Worm (Caenorhabditis elegans) whole organism, mixed stage, embryonic: ENCODE data around the gene irld-6.

Experiments
- M03D4.4 ChIP-seq: sonication (generic microtip); optimal IDR thresholded peaks from 2 replicates; lab custom pipeline; 2017; ENCODE audit warnings: mild to moderate bottlenecking, missing genetic modification characterization, missing compliant biosample characterization
- bed-3 ChIP-seq: fragments of 200-800 bp; sonication (Bioruptor generic); optimal IDR thresholded peaks from 3 replicates; lab custom pipeline; 2018; ENCODE audit warnings: mild to moderate bottlenecking, missing genetic modification characterization, moderate library complexity, missing compliant biosample characterization
- blmp-1 ChIP-seq: fragments of 150-350 bp; optimal IDR thresholded peaks from 2 replicates; lab custom pipeline; 2014; ENCODE audit warnings: missing biosample characterization, missing genetic modification characterization
- ceh-43 ChIP-seq: fragments of 200-800 bp; sonication (Bioruptor generic); optimal IDR thresholded peaks from 2 replicates; lab custom pipeline; 2018; ENCODE audit warnings: mild to moderate bottlenecking, missing genetic modification characterization, moderate library complexity, missing compliant biosample characterization
- ceh-83 ChIP-seq: fragments of 200-800 bp; sonication (Bioruptor generic); optimal IDR thresholded peaks from 2 replicates; lab custom pipeline; 2018; ENCODE audit warnings: mild to moderate bottlenecking, missing genetic modification characterization, missing compliant biosample characterization
- cnd-1 ChIP-seq: fragments of 200-800 bp; sonication (Bioruptor generic); optimal IDR thresholded peaks from 2 replicates; lab custom pipeline; 2018; ENCODE audit warnings: mild to moderate bottlenecking, missing genetic modification characterization, missing compliant biosample characterization
- drap-1 ChIP-seq: fragments of 200-800 bp; sonication (Bioruptor generic); optimal IDR thresholded peaks from 3 replicates; lab custom pipeline; 2018; ENCODE audit warnings: mild to moderate bottlenecking, missing genetic modification characterization, missing compliant biosample characterization
- elt-1 ChIP-seq: sonication (generic microtip); optimal IDR thresholded peaks from 2 replicates; lab custom pipeline; 2017; ENCODE audit warnings: missing genetic modification characterization, mild to moderate bottlenecking, missing compliant biosample characterization, antibody characterized with exemption, moderate library complexity, borderline replicate concordance; ENCODE audit not compliant: insufficient read depth
- flh-1 ChIP-seq: fragments of 200-800 bp; sonication (Bioruptor generic); optimal IDR thresholded peaks from 2 replicates; lab custom pipeline; 2018; ENCODE audit warnings: mild to moderate bottlenecking, missing genetic modification characterization, moderate library complexity, missing compliant biosample characterization
- ham-2 ChIP-seq: fragments of 200-800 bp; sonication (Bioruptor generic); optimal IDR thresholded peaks from 2 replicates; lab custom pipeline; 2018; ENCODE audit warnings: mild to moderate bottlenecking, missing genetic modification characterization, missing compliant biosample characterization
- hlh-1 ChIP-seq: fragments of 150-350 bp; optimal IDR thresholded peaks from 2 replicates; lab custom pipeline; 2014; ENCODE audit warnings: missing biosample characterization, missing genetic modification reagents, missing genetic modification characterization
- lin-32 ChIP-seq: fragments of 200-800 bp; sonication (Bioruptor generic); optimal IDR thresholded peaks from 2 replicates; lab custom pipeline; 2018; ENCODE audit warnings: mild to moderate bottlenecking, missing genetic modification characterization, missing compliant biosample characterization
- lsy-2 ChIP-seq: fragments of 150-350 bp; optimal IDR thresholded peaks from 2 replicates; lab custom pipeline; 2014; ENCODE audit warnings: missing biosample characterization, missing genetic modification characterization
- mab-5 ChIP-seq: fragments of 150-350 bp; optimal IDR thresholded peaks from 2 replicates; lab custom pipeline; 2014; ENCODE audit warnings: missing biosample characterization, missing genetic modification characterization
- mep-1 ChIP-seq: fragments of 150-350 bp; optimal IDR thresholded peaks from 2 replicates; lab custom pipeline; 2017; ENCODE audit warnings: missing biosample characterization, missing genetic modification reagents, missing genetic modification characterization, inconsistent platforms
- mls-2 ChIP-seq: sonication (generic microtip); optimal IDR thresholded peaks from 2 replicates; lab custom pipeline; 2016; ENCODE audit warnings: mild to moderate bottlenecking, missing genetic modification characterization, moderate library complexity, missing compliant biosample characterization
- nhr-12 ChIP-seq: fragments of 150-350 bp; optimal IDR thresholded peaks from 2 replicates; lab custom pipeline; 2014; ENCODE audit warnings: missing biosample characterization, missing genetic modification characterization
- nhr-237 ChIP-seq: fragments of 150-350 bp; optimal IDR thresholded peaks from 2 replicates; lab custom pipeline; 2014; ENCODE audit warnings: missing biosample characterization, missing genetic modification characterization
- nhr-28 ChIP-seq: fragments of 150-350 bp; optimal IDR thresholded peaks from 2 replicates; lab custom pipeline; 2014; ENCODE audit warnings: missing biosample characterization, missing genetic modification characterization
- nhr-76 ChIP-seq: sonication (generic microtip); optimal IDR thresholded peaks from 2 replicates; lab custom pipeline; 2017; ENCODE audit warnings: missing biosample characterization, missing genetic modification characterization
- pha-4 ChIP-seq: fragments of 150-350 bp; optimal IDR thresholded peaks from 2 replicates; lab custom pipeline; 2018; ENCODE audit warnings: missing biosample characterization, missing genetic modification reagents, missing genetic modification characterization
- sem-2 ChIP-seq: fragments of 200-800 bp; sonication (Bioruptor generic); optimal IDR thresholded peaks from 2 replicates; lab custom pipeline; 2018; ENCODE audit warnings: mild to moderate bottlenecking, missing genetic modification characterization, missing compliant biosample characterization
- snpc-4 ChIP-seq: fragments of 150-350 bp; optimal IDR thresholded peaks from 2 replicates; lab custom pipeline; 2014; ENCODE audit warnings: missing biosample characterization, missing genetic modification characterization
- sptf-1 ChIP-seq: sonication (generic microtip); optimal IDR thresholded peaks from 2 replicates; lab custom pipeline; 2017; ENCODE audit warnings: mild to moderate bottlenecking, missing genetic modification characterization, moderate library complexity, missing compliant biosample characterization
- tbx-8 ChIP-seq: fragments of 200-800 bp; sonication (Bioruptor generic); optimal IDR thresholded peaks from 2 replicates; lab custom pipeline; 2018; ENCODE audit warnings: mild to moderate bottlenecking, missing genetic modification characterization, moderate library complexity, missing compliant biosample characterization
- unc-120 ChIP-seq: sonication (generic microtip); optimal IDR thresholded peaks from 2 replicates; lab custom pipeline; 2017; ENCODE audit warnings: missing genetic modification characterization, missing compliant biosample characterization; ENCODE audit not compliant: poor library complexity, severe bottlenecking
- unc-62 ChIP-seq: fragments of 150-350 bp; optimal IDR thresholded peaks from 2 replicates; lab custom pipeline; 2014; ENCODE audit warnings: missing biosample characterization, missing genetic modification reagents, missing genetic modification characterization
- zip-8 ChIP-seq: fragments of 150-350 bp; optimal IDR thresholded peaks from 2 replicates; lab custom pipeline; 2014; ENCODE audit warnings: missing biosample characterization, missing genetic modification characterization
- ztf-11 ChIP-seq: fragments of 150-350 bp; optimal IDR thresholded peaks from 2 replicates; lab custom pipeline; 2014; ENCODE audit warnings: missing biosample characterization, missing genetic modification characterization

Gene irld-6

DNA sequence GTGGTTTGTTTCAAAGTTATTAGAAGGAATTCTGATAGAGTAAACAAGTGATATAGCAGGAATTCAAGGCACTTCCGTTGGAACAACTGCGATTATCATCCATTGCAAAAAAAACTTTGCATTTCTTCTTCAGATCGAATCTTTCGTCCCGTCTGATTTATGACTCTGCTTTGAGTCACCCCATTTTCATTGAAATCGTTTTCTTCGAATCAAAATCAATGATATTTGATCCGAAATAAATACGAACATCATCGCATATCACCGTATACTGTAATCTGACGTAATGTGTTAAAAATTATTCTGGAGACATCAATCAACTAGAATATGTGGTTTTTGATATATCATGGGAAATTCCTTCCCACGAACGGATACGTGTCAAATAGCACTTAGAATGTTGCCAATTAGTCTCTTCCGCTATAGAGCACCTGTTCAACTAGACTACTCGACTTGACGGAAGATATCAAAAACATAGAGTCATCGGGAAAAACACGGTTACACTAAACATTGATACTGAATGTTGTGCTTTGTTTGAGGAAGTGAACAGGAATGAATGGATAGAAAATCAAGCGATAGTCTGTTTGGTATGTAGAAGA, 25.7 kb downstream of the irld-6 start:
- TF ChIP-seq lsy-2 = no peak
- TF ChIP-seq hlh-1 = peak; percentile 41
- no peak for TF ChIP-seq mls-2 (tag; lab: Kevin White, UChicago)
- peak; percentile 21 for TF ChIP-seq unc-62

DNA sequence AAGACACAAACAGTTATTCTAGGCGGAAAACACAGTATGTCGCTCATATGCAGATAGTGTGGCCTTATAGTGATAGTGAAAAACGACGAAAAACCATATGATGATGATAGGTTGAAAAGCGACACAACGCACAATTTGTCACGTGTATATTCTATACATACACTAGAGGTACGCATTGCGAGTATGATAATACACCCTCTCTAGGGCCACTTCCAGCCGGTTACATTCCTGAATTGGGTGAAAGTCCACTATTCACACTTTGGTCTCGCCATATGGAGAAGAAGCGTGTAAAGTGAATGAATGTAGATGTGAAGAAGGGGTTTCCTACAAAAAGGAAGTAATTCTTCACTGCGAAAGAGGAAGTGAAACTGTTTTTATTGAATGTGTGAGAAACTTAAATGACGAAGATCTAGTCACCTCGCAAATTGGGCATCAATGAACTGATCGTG, 27.1 kb downstream of the irld-6 start:
- TF ChIP-seq cnd-1 (tag; lab: Kevin White, UChicago) (no peak), nhr-237 (tag; lab: Kevin White, UChicago) (no peak), blmp-1 (tag; lab: Kevin White, UChicago) (no peak), sptf-1 (no peak), ceh-43 (GFP tag; lab: Kevin White, UChicago) (no peak), bed-3 (GFP tag; lab: Kevin White, UChicago) (no peak), pha-4 (no peak), snpc-4 (tag; lab: Kevin White, UChicago) (no peak), ztf-11 (tag; lab: Kevin White, UChicago) (no peak), hlh-1 (no peak), unc-62 (no peak), flh-1 (GFP tag; lab: Kevin White, UChicago) (no peak), nhr-28 (tag; lab: Kevin White, UChicago) (no peak), ham-2 (no peak), sem-2 (no peak), M03D4.4 (tag; lab: Kevin White, UChicago) (no peak), mep-1 (tag; lab: Kevin White, UChicago) (no peak), elt-1 (tag; lab: Kevin White, UChicago) (no peak), lin-32 (GFP tag; lab: Kevin White, UChicago) (no peak)
- TF ChIP-seq, all 35 proteins: peak for 0

DNA sequence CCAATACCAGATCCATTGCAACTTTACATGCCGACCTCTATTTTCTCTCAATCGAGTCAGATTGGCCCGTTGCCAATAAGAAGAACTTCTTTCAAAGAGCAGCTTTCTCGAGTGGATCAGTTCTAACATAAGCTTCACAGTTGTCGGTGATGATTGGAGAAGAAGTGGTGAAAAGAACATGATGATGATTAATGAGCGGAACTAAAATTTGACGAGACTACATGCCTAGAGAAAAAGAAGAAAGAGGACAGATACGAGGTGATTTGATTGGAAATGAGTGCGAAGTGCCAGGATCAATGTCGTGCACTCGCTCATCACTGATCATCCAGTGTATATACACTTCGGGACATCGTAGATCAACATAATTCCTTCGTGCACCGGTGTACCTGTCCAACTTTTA, 28.9 kb downstream of the irld-6 start:
- TF ChIP-seq hlh-1 = peak; percentile 13
- TF ChIP-seq M03D4.4 (tag; lab: Kevin White, UChicago) = no peak
- TF ChIP-seq elt-1 (tag; lab: Kevin White, UChicago) = no peak
- no peak for TF ChIP-seq tbx-8 (GFP tag; lab: Kevin White, UChicago)
- peak; percentile 12 for TF ChIP-seq unc-120
- TF ChIP-seq mab-5 = peak; percentile 59
- TF ChIP-seq sem-2 = no peak
- peak; percentile 98 for TF ChIP-seq unc-62

DNA sequence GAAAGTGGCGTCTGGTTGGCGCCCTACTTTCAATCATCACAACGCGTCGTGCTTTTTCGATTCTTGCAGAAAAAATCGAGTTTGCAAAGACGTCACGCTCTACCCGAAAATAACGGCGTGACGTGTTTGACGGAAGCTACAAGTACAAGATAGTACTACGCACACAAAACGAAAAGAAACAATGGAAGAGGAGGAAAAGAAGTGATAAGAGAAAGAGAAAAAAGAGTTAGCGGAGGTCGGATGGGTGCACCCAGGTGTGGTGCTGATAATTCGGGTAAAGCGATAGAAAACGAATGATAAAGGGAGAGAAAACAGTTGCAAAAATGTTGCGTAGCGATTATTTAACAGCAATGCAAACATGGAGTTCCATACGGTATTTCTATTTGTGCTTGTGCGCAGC, 29.9 kb downstream of the irld-6 start:
- TF ChIP-seq drap-1 (GFP tag; lab: Kevin White, UChicago) (no peak), elt-1 (tag; lab: Kevin White, UChicago) (no peak), ceh-83 (no peak), blmp-1 (tag; lab: Kevin White, UChicago) (no peak), nhr-237 (tag; lab: Kevin White, UChicago) (no peak), mep-1 (tag; lab: Kevin White, UChicago) (no peak), zip-8 (tag; lab: Kevin White, UChicago) (no peak)

DNA sequence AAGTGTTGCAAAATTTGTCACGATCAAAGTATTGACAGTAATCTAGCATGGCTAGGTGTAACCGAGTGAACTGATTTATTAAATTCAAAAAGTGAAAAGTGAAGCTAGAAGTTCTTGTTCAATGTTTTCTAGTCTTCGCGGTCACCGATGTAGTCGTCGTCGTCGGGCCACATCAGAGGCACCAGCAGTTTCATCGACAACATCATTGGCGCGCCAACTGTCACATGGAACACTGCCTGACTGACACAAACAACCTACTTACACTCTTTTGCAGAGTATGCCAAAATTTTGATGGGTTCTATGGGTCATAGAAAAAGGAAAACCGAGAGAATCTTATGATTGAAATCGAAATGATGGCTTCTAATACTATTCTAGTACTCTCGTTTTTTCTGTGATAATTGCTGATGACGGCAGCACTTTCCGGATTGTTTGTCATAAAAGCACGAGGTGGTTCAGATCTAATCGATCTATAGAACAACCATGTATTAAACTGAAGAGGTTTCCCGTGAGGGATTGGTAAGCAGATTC, 31.1 kb downstream of the irld-6 start:
- TF ChIP-seq ham-2 (no peak), nhr-12 (no peak), nhr-76 (tag; lab: Kevin White, UChicago) (no peak), sem-2 (no peak), nhr-28 (tag; lab: Kevin White, UChicago) (no peak), ceh-43 (GFP tag; lab: Kevin White, UChicago) (no peak)

DNA sequence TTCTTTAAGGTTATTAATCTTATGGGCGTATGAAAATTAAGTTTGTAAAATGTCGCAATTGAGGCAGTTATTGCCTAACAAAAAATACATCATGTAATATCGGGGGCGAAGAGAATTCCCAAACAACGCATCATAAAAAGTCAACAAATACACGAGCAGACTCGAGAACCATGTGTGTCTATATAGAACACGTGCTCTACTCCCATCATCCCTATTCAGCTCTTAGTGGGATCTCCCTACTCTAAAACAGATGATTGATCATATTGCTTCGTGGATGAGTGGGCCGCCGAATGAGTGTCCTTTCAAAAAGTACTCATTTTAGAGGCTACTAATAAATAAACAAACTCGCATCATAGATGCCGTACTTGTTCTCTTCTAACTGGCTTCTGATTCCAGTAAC, 32.1 kb downstream of the irld-6 start:
- TF ChIP-seq ceh-43 (GFP tag; lab: Kevin White, UChicago) = no peak
- no peak for TF ChIP-seq mep-1 (tag; lab: Kevin White, UChicago)
- no peak for TF ChIP-seq flh-1 (GFP tag; lab: Kevin White, UChicago)
- no peak for TF ChIP-seq blmp-1 (tag; lab: Kevin White, UChicago)
- TF ChIP-seq mab-5 = no peak
- TF ChIP-seq cnd-1 (tag; lab: Kevin White, UChicago) = no peak
- TF ChIP-seq, all 35 proteins: peak for 0
